Fruit fly (Drosophila melanogaster) whole organism, prepupa: ENCODE data around the gene Acp76A.

Experiments used
- Blimp-1 ChIP-seq: fragments of 200-800 bp; sonication (Bioruptor generic); optimal IDR thresholded peaks from 3 replicates; lab custom pipeline; 2017; ENCODE audit warnings: missing biosample characterization, missing genetic modification characterization, mild to moderate bottlenecking, moderate library complexity, missing genetic modification reagents
- CG10669 ChIP-seq: fragments of 200-800 bp; sonication (Bioruptor generic); optimal IDR thresholded peaks from 3 replicates; lab custom pipeline; 2018; ENCODE audit warnings: missing biosample characterization, mild to moderate bottlenecking, missing genetic modification characterization, moderate library complexity
- CG11294 ChIP-seq: fragments of 200-800 bp; sonication (Bioruptor generic); IDR thresholded peaks from 2 replicates; pipeline ENCODE4 v1.3.6; 2022; ENCODE audit warnings: missing biosample characterization, missing genetic modification characterization
- CG11762 ChIP-seq: fragments of 200-800 bp; sonication (Bioruptor generic); optimal IDR thresholded peaks from 3 replicates; lab custom pipeline; 2016; ENCODE audit warnings: missing biosample characterization, missing genetic modification characterization; ENCODE audit not compliant: insufficient read depth
- CG15336 ChIP-seq: fragments of 200-800 bp; sonication (Bioruptor generic); IDR thresholded peaks from 2 replicates; pipeline ENCODE4 v1.3.6; 2022; ENCODE audit warnings: missing biosample characterization, missing genetic modification characterization
- CG1621 ChIP-seq: fragments of 200-800 bp; sonication (Bioruptor generic); optimal IDR thresholded peaks from 3 replicates; lab custom pipeline; 2018; ENCODE audit warnings: missing biosample characterization, mild to moderate bottlenecking, missing genetic modification characterization
- CG16779 ChIP-seq: fragments of 200-800 bp; sonication (Bioruptor generic); optimal IDR thresholded peaks from 3 replicates; lab custom pipeline; 2017; ENCODE audit warnings: missing biosample characterization, mild to moderate bottlenecking, missing genetic modification characterization
- CG3032 ChIP-seq: fragments of 200-800 bp; optimal IDR thresholded peaks from 2 replicates; lab custom pipeline; 2019; ENCODE audit warnings: missing biosample characterization, mild to moderate bottlenecking, missing genetic modification characterization, moderate library complexity
- CG31627 ChIP-seq: fragments of 200-800 bp; sonication (Bioruptor generic); optimal IDR thresholded peaks from 3 replicates; lab custom pipeline; 2016; ENCODE audit warnings: missing biosample characterization, missing genetic modification characterization
- CG32006 ChIP-seq: fragments of 200-800 bp; sonication (Bioruptor generic); optimal IDR thresholded peaks from 3 replicates; lab custom pipeline; 2017; ENCODE audit warnings: missing biosample characterization, mild to moderate bottlenecking, missing genetic modification characterization
- CG34406 ChIP-seq: fragments of 200-800 bp; sonication (Bioruptor generic); optimal IDR thresholded peaks from 3 replicates; lab custom pipeline; 2016; ENCODE audit warnings: missing biosample characterization, missing genetic modification characterization
- CG3919 ChIP-seq: fragments of 200-800 bp; sonication (Bioruptor generic); optimal IDR thresholded peaks from 3 replicates; lab custom pipeline; 2016; ENCODE audit warnings: missing biosample characterization, missing genetic modification characterization
- CG6276 ChIP-seq: fragments of 200-800 bp; sonication (Bioruptor generic); optimal IDR thresholded peaks from 2 replicates; lab custom pipeline; 2017; ENCODE audit warnings: missing biosample characterization, mild to moderate bottlenecking, missing genetic modification characterization
- CG6792 ChIP-seq: fragments of 200-800 bp; sonication (Bioruptor generic); optimal IDR thresholded peaks from 3 replicates; lab custom pipeline; 2016; ENCODE audit warnings: missing biosample characterization, missing genetic modification characterization
- CG6808 ChIP-seq: fragments of 200-800 bp; sonication (Bioruptor generic); optimal IDR thresholded peaks from 3 replicates; lab custom pipeline; 2017; ENCODE audit warnings: missing biosample characterization, missing genetic modification characterization, mild to moderate bottlenecking, moderate library complexity, missing genetic modification reagents
- CG6854 ChIP-seq: fragments of 200-800 bp; sonication (Bioruptor generic); optimal IDR thresholded peaks from 2 replicates; lab custom pipeline; 2017; ENCODE audit warnings: missing biosample characterization, mild to moderate bottlenecking, missing genetic modification characterization
- CG7368 ChIP-seq: fragments of 200-800 bp; sonication (Bioruptor generic); optimal IDR thresholded peaks from 3 replicates; lab custom pipeline; 2016; ENCODE audit warnings: missing biosample characterization, missing genetic modification characterization
- CG8119 ChIP-seq: fragments of 200-800 bp; sonication (Bioruptor generic); IDR thresholded peaks from 3 replicates; pipeline ENCODE4 v1.3.6; 2022; ENCODE audit warnings: missing biosample characterization, missing genetic modification characterization
- CG8319 ChIP-seq: fragments of 200-800 bp; sonication (Bioruptor generic); optimal IDR thresholded peaks from 3 replicates; lab custom pipeline; 2016; ENCODE audit warnings: missing biosample characterization, missing genetic modification characterization
- CG9139 ChIP-seq: fragments of 200-800 bp; sonication (Bioruptor generic); optimal IDR thresholded peaks from 3 replicates; lab custom pipeline; 2017; ENCODE audit warnings: missing biosample characterization, mild to moderate bottlenecking, missing genetic modification characterization
- Eip78C ChIP-seq: fragments of 200-800 bp; sonication (Bioruptor generic); peaks from one replicate; lab custom pipeline; 2016; ENCODE audit warnings: missing biosample characterization, missing genetic modification characterization
- Eip93F ChIP-seq: fragments of 200-800 bp; sonication (Bioruptor generic); optimal IDR thresholded peaks from 2 replicates; lab custom pipeline; 2016; ENCODE audit warnings: missing biosample characterization, mild to moderate bottlenecking, missing genetic modification characterization
- Ets21C ChIP-seq: fragments of 200-800 bp; sonication (Bioruptor generic); optimal IDR thresholded peaks from 3 replicates; lab custom pipeline; 2016; ENCODE audit warnings: missing biosample characterization, missing genetic modification characterization
- Ets96B ChIP-seq: fragments of 200-800 bp; optimal IDR thresholded peaks from 2 replicates; lab custom pipeline; 2019; ENCODE audit warnings: missing biosample characterization, mild to moderate bottlenecking, missing genetic modification characterization, moderate library complexity
- Gug ChIP-seq: fragments of 200-800 bp; sonication (Bioruptor generic); IDR thresholded peaks from 2 replicates; pipeline ENCODE4 v1.3.6; 2022; ENCODE audit warnings: missing biosample characterization, missing genetic modification characterization
- Hr4 ChIP-seq: fragments of 200-800 bp; sonication (Bioruptor generic); optimal IDR thresholded peaks from 3 replicates; lab custom pipeline; 2016; ENCODE audit warnings: missing biosample characterization, missing genetic modification characterization
- Lpt ChIP-seq: fragments of 200-800 bp; sonication (Bioruptor generic); optimal IDR thresholded peaks from 3 replicates; lab custom pipeline; 2016; ENCODE audit warnings: missing biosample characterization, missing genetic modification characterization
- OdsH ChIP-seq: fragments of 200-800 bp; sonication (Bioruptor generic); optimal IDR thresholded peaks from 3 replicates; lab custom pipeline; 2016; ENCODE audit warnings: missing biosample characterization, missing genetic modification characterization
- Smox ChIP-seq: fragments of 200-800 bp; sonication (Bioruptor generic); optimal IDR thresholded peaks from 3 replicates; lab custom pipeline; 2016; ENCODE audit warnings: missing biosample characterization, missing genetic modification characterization
- Sox102F ChIP-seq: fragments of 200-800 bp; sonication (Bioruptor generic); optimal IDR thresholded peaks from 2 replicates; lab custom pipeline; 2016; ENCODE audit warnings: missing biosample characterization, mild to moderate bottlenecking, missing genetic modification characterization
- Sox14 ChIP-seq: fragments of 200-800 bp; sonication (Bioruptor generic); optimal IDR thresholded peaks from 3 replicates; lab custom pipeline; 2016; ENCODE audit warnings: missing biosample characterization, missing genetic modification characterization
- Sox15 ChIP-seq: fragments of 200-800 bp; sonication (Bioruptor generic); optimal IDR thresholded peaks from 3 replicates; lab custom pipeline; 2016; ENCODE audit warnings: missing biosample characterization, missing genetic modification characterization
- cyc ChIP-seq: fragments of 200-800 bp; sonication (Bioruptor generic); optimal IDR thresholded peaks from 3 replicates; lab custom pipeline; 2016; ENCODE audit warnings: missing biosample characterization, missing genetic modification characterization
- dac ChIP-seq: fragments of 200-800 bp; sonication (Bioruptor generic); optimal IDR thresholded peaks from 2 replicates; lab custom pipeline; 2017; ENCODE audit warnings: missing biosample characterization, mild to moderate bottlenecking, missing genetic modification characterization
- dsx ChIP-seq: fragments of 200-800 bp; optimal IDR thresholded peaks from 3 replicates; lab custom pipeline; 2019; ENCODE audit warnings: missing biosample characterization, mild to moderate bottlenecking, missing genetic modification characterization, moderate library complexity; ENCODE audit not compliant: poor library complexity, severe bottlenecking
- eg ChIP-seq: fragments of 200-800 bp; sonication (Bioruptor generic); IDR thresholded peaks from 3 replicates; pipeline ENCODE4 v1.3.6; 2022; ENCODE audit warnings: missing biosample characterization, missing genetic modification characterization
- esn ChIP-seq: fragments of 200-800 bp; sonication (Bioruptor generic); optimal IDR thresholded peaks from 2 replicates; lab custom pipeline; 2016; ENCODE audit warnings: missing biosample characterization, mild to moderate bottlenecking, missing genetic modification characterization, moderate library complexity
- fkh ChIP-seq: fragments of 200-800 bp; sonication (Bioruptor generic); optimal IDR thresholded peaks from 3 replicates; lab custom pipeline; 2017; ENCODE audit warnings: missing biosample characterization, mild to moderate bottlenecking, missing genetic modification characterization, moderate library complexity
- lz ChIP-seq: fragments of 200-800 bp; sonication (Bioruptor generic); optimal IDR thresholded peaks from 3 replicates; lab custom pipeline; 2016; ENCODE audit warnings: missing biosample characterization, missing genetic modification characterization
- net ChIP-seq: fragments of 200-800 bp; sonication (Bioruptor generic); optimal IDR thresholded peaks from 3 replicates; lab custom pipeline; 2016; ENCODE audit warnings: missing biosample characterization, missing genetic modification characterization
- spab ChIP-seq: fragments of 200-800 bp; sonication (Bioruptor generic); optimal IDR thresholded peaks from 2 replicates; lab custom pipeline; 2017; ENCODE audit warnings: missing biosample characterization, mild to moderate bottlenecking, missing genetic modification characterization, missing genetic modification reagents
- ss ChIP-seq, 2 experiments: fragments of 200-800 bp; sonication (Bioruptor generic); optimal IDR thresholded peaks; 2 replicates in 1 of 2; 3 replicates in 1 of 2; lab custom pipeline; 2017 to 2018; ENCODE audit warnings: mild to moderate bottlenecking in 2 of 2, missing biosample characterization in 2 of 2, missing genetic modification characterization in 2 of 2, moderate library complexity in 1 of 2
- svp ChIP-seq: fragments of 200-800 bp; sonication (Bioruptor generic); peaks from one replicate; lab custom pipeline; 2016; ENCODE audit warnings: missing biosample characterization, missing genetic modification characterization
- topi ChIP-seq: fragments of 200-800 bp; sonication (Bioruptor generic); optimal IDR thresholded peaks from 3 replicates; lab custom pipeline; 2016; ENCODE audit warnings: missing biosample characterization, missing genetic modification characterization

Acp76A gene

dm6 chr3L:19091423-19092124, 39.7 kb upstream of the Acp76A start (continued):
- peak; percentile 6 for TF ChIP-seq CG34406 (GFP tag; lab: Kevin White, UChicago)

- TF ChIP-seq Blimp-1 (GFP tag; lab: Kevin White, UChicago) (no peak), spab (GFP tag; lab: Kevin White, UChicago) (no peak), eg (GFP tag; lab: Robert Waterston, UW) (no peak), Sox14 (GFP tag; lab: Kevin White, UChicago) (no peak)
- TF ChIP-seq, all 60 proteins: peak for 0
Measured at dm6 chr3L:19089120-19089519, 37.3 kb upstream of the Acp76A start.

dm6 chr3L:19087369-19088275, 35.8 kb upstream of the Acp76A start:
- peak; percentile 19 for TF ChIP-seq OdsH
- TF ChIP-seq CG1621 (tag; lab: Kevin White, UChicago): no peak
- peak; percentile 65 for TF ChIP-seq Eip78C
- peak; percentile 40; the same call in 1 of the 2 replicates for TF ChIP-seq CG15336 (GFP tag; lab: Robert Waterston, UW)
- TF ChIP-seq ss (GFP tag; optimal IDR thresholded peaks at IDR 0.05; lab: Kevin White, UChicago): peak in 1 of 2 experiments; percentile 9
- TF ChIP-seq CG6808 (GFP tag; lab: Kevin White, UChicago): no peak
- TF ChIP-seq svp (GFP tag; lab: Kevin White, UChicago): peak; percentile 40
- no peak for TF ChIP-seq CG8319 (GFP tag; lab: Kevin White, UChicago)
- no peak for TF ChIP-seq Eip93F
- TF ChIP-seq CG10669 (GFP tag; lab: Kevin White, UChicago): no peak
- peak; percentile 52 for TF ChIP-seq CG32006 (GFP tag; lab: Kevin White, UChicago)
- no peak for TF ChIP-seq net (GFP tag; lab: Kevin White, UChicago)
- no peak for TF ChIP-seq fkh (GFP tag; lab: Kevin White, UChicago)
- no peak for TF ChIP-seq dac (GFP tag; lab: Kevin White, UChicago)
- TF ChIP-seq lz (GFP tag; lab: Kevin White, UChicago): no peak
- TF ChIP-seq CG7368 (GFP tag; lab: Kevin White, UChicago): peak; percentile 17
- TF ChIP-seq CG3919: peak; percentile 15
- TF ChIP-seq CG34406 (GFP tag; lab: Kevin White, UChicago): peak; percentile 56
- TF ChIP-seq CG6854: no peak
- peak; percentile 34 for TF ChIP-seq CG3032 (tag; lab: Kevin White, UChicago)
- TF ChIP-seq CG9139 (GFP tag; lab: Kevin White, UChicago): no peak
- no peak for TF ChIP-seq Hr4 (GFP tag; lab: Kevin White, UChicago)
- no peak for TF ChIP-seq Gug (GFP tag; lab: Robert Waterston, UW)
- no peak; the same call in 1 of the 2 replicates for TF ChIP-seq CG11294 (GFP tag; lab: Robert Waterston, UW)
- TF ChIP-seq esn (GFP tag; lab: Kevin White, UChicago): peak; percentile 28
- TF ChIP-seq CG31627: peak; percentile 0
- peak; percentile 33 for TF ChIP-seq Ets96B (tag; lab: Kevin White, UChicago)
- TF ChIP-seq CG6276 (GFP tag; lab: Kevin White, UChicago): no peak
- TF ChIP-seq Sox102F (GFP tag; lab: Kevin White, UChicago): no peak
- TF ChIP-seq dsx: peak; percentile 11
- no peak for TF ChIP-seq Ets21C
- TF ChIP-seq CG16779 (tag; lab: Kevin White, UChicago): peak; percentile 20
- TF ChIP-seq Smox: no peak
- peak; percentile 37; the same call in 1 of the 3 replicates for TF ChIP-seq eg (GFP tag; lab: Robert Waterston, UW)
- TF ChIP-seq Sox15 (GFP tag; lab: Kevin White, UChicago): no peak
- no peak for TF ChIP-seq Lpt (GFP tag; lab: Kevin White, UChicago)
- TF ChIP-seq cyc (GFP tag; lab: Kevin White, UChicago): peak; percentile 19
- TF ChIP-seq CG8119 (GFP tag; lab: Robert Waterston, UW): no peak
- no peak for TF ChIP-seq CG11762 (GFP tag; lab: Kevin White, UChicago)
- peak; percentile 23 for TF ChIP-seq CG6792 (GFP tag; lab: Kevin White, UChicago)
- TF ChIP-seq topi (GFP tag; lab: Kevin White, UChicago): peak; percentile 15
